Worm (Caenorhabditis elegans) whole organism, late embryonic: ENCODE results near the gene C40A11.2.

Experiments used
- C08G9.2 ChIP-seq: sonication (generic microtip); optimal IDR thresholded peaks from 2 replicates; lab custom pipeline; 2016; ENCODE audit warnings: mild to moderate bottlenecking, missing genetic modification characterization, moderate library complexity, missing compliant biosample characterization
- C38D4.7 ChIP-seq: fragments of 200-800 bp; sonication (Bioruptor generic); optimal IDR thresholded peaks from 2 replicates; lab custom pipeline; 2018; ENCODE audit warnings: mild to moderate bottlenecking, missing genetic modification characterization, moderate library complexity, missing compliant biosample characterization
- F13H6.1 ChIP-seq: sonication (generic microtip); optimal IDR thresholded peaks from 2 replicates; lab custom pipeline; 2016; ENCODE audit warnings: missing genetic modification characterization, missing compliant biosample characterization
- K02D7.2 ChIP-seq: sonication (generic microtip); optimal IDR thresholded peaks from 2 replicates; lab custom pipeline; 2017; ENCODE audit warnings: mild to moderate bottlenecking, missing genetic modification characterization, missing compliant biosample characterization
- K09A11.1 ChIP-seq: sonication (generic microtip); optimal IDR thresholded peaks from 2 replicates; lab custom pipeline; 2017; ENCODE audit warnings: antibody characterized with exemption, mild to moderate bottlenecking, missing genetic modification characterization, missing compliant biosample characterization; ENCODE audit not compliant: insufficient read depth
- T23F11.4 ChIP-seq: fragments of 200-800 bp; sonication (Bioruptor generic); optimal IDR thresholded peaks from 2 replicates; lab custom pipeline; 2018; ENCODE audit warnings: mild to moderate bottlenecking, missing genetic modification characterization, missing compliant biosample characterization
- ceh-14 ChIP-seq: sonication (generic microtip); optimal IDR thresholded peaks from 2 replicates; lab custom pipeline; 2016; ENCODE audit warnings: missing genotype, missing genetic modification characterization, missing compliant biosample characterization
- ceh-19 ChIP-seq: fragments of 200-800 bp; sonication (Bioruptor generic); optimal IDR thresholded peaks from 2 replicates; lab custom pipeline; 2018; ENCODE audit warnings: mild to moderate bottlenecking, missing genetic modification characterization, missing compliant biosample characterization
- ceh-24 ChIP-seq: sonication (generic microtip); optimal IDR thresholded peaks from 2 replicates; lab custom pipeline; 2016; ENCODE audit warnings: mild to moderate bottlenecking, missing genetic modification characterization, missing compliant biosample characterization
- ceh-31 ChIP-seq: sonication (generic microtip); optimal IDR thresholded peaks from 2 replicates; lab custom pipeline; 2016; ENCODE audit warnings: missing genetic modification characterization, missing compliant biosample characterization
- ceh-45 ChIP-seq: fragments of 200-800 bp; sonication (Bioruptor generic); IDR thresholded peaks from 2 replicates; pipeline ENCODE4 v1.3.6; 2022; ENCODE audit warnings: missing genetic modification reagents, missing genetic modification characterization, missing compliant biosample characterization
- ceh-48 ChIP-seq: sonication (generic microtip); optimal IDR thresholded peaks from 2 replicates; lab custom pipeline; 2016; ENCODE audit warnings: missing genetic modification characterization, inconsistent platforms, missing compliant biosample characterization
- ceh-6 ChIP-seq: fragments of 200-800 bp; sonication (Bioruptor generic); optimal IDR thresholded peaks from 2 replicates; lab custom pipeline; 2018; ENCODE audit warnings: mild to moderate bottlenecking, missing genetic modification characterization, missing compliant biosample characterization
- che-1 ChIP-seq: sonication (generic microtip); optimal IDR thresholded peaks from 2 replicates; lab custom pipeline; 2016; ENCODE audit warnings: mild to moderate bottlenecking, missing genetic modification characterization, missing compliant biosample characterization
- elt-2 ChIP-seq: sonication (generic microtip); optimal IDR thresholded peaks from 2 replicates; lab custom pipeline; 2016; ENCODE audit warnings: missing genetic modification reagents, missing genetic modification characterization, missing compliant biosample characterization
- elt-4 ChIP-seq: sonication (generic microtip); optimal IDR thresholded peaks from 2 replicates; lab custom pipeline; 2016; ENCODE audit warnings: missing genetic modification characterization, missing compliant biosample characterization
- eyg-1 ChIP-seq: sonication (generic microtip); optimal IDR thresholded peaks from 2 replicates; lab custom pipeline; 2016; ENCODE audit warnings: missing genotype, missing genetic modification characterization, missing compliant biosample characterization
- fax-1 ChIP-seq: sonication (generic microtip); optimal IDR thresholded peaks from 2 replicates; lab custom pipeline; 2016; ENCODE audit warnings: missing genotype, missing genetic modification characterization, missing compliant biosample characterization
- fkh-10 ChIP-seq: fragments of 150-350 bp; optimal IDR thresholded peaks from 2 replicates; lab custom pipeline; 2014; ENCODE audit warnings: missing biosample characterization, missing genetic modification reagents, missing genetic modification characterization
- gmeb-2 ChIP-seq: sonication (generic microtip); optimal IDR thresholded peaks from 2 replicates; lab custom pipeline; 2016; ENCODE audit warnings: missing genetic modification characterization, inconsistent platforms, missing compliant biosample characterization
- hlh-15 ChIP-seq: sonication (generic microtip); optimal IDR thresholded peaks from 2 replicates; lab custom pipeline; 2016; ENCODE audit warnings: missing genetic modification characterization, missing compliant biosample characterization
- lin-11 ChIP-seq: fragments of 200-800 bp; sonication (Bioruptor generic); optimal IDR thresholded peaks from 2 replicates; lab custom pipeline; 2018; ENCODE audit warnings: mild to moderate bottlenecking, missing genetic modification characterization, missing compliant biosample characterization
- mec-3 ChIP-seq: sonication (generic microtip); optimal IDR thresholded peaks from 2 replicates; lab custom pipeline; 2016; ENCODE audit warnings: borderline replicate concordance, missing genetic modification characterization, missing compliant biosample characterization
- nfya-1 ChIP-seq: sonication (generic microtip); optimal IDR thresholded peaks from 2 replicates; lab custom pipeline; 2017; ENCODE audit warnings: missing genetic modification characterization, mild to moderate bottlenecking, missing compliant biosample characterization, antibody characterized with exemption, moderate library complexity
- nhr-11 ChIP-seq: fragments of 150-350 bp; optimal IDR thresholded peaks from 2 replicates; lab custom pipeline; 2014; ENCODE audit warnings: missing biosample characterization, missing genetic modification characterization
- nhr-232 ChIP-seq: sonication (generic microtip); optimal IDR thresholded peaks from 2 replicates; lab custom pipeline; 2016; ENCODE audit warnings: missing genetic modification characterization, missing compliant biosample characterization
- npax-4 ChIP-seq: sonication (generic microtip); optimal IDR thresholded peaks from 2 replicates; lab custom pipeline; 2016; ENCODE audit warnings: missing genetic modification characterization, missing compliant biosample characterization
- odd-2 ChIP-seq: sonication (generic microtip); optimal IDR thresholded peaks from 2 replicates; lab custom pipeline; 2017; ENCODE audit warnings: antibody characterized with exemption, mild to moderate bottlenecking, missing genetic modification characterization, missing compliant biosample characterization
- pat-9 ChIP-seq: fragments of 200-800 bp; sonication (Bioruptor generic); optimal IDR thresholded peaks from 2 replicates; lab custom pipeline; 2018; ENCODE audit warnings: mild to moderate bottlenecking, missing genetic modification characterization, moderate library complexity, missing compliant biosample characterization
- pha-2 ChIP-seq: sonication (generic microtip); optimal IDR thresholded peaks from 2 replicates; lab custom pipeline; 2017; ENCODE audit warnings: mild to moderate bottlenecking, missing genetic modification characterization, missing compliant biosample characterization
- ref-2 ChIP-seq: sonication (generic microtip); optimal IDR thresholded peaks from 2 replicates; lab custom pipeline; 2016; ENCODE audit warnings: missing genetic modification characterization, missing compliant biosample characterization
- rnt-1 ChIP-seq: sonication (generic microtip); optimal IDR thresholded peaks from 2 replicates; lab custom pipeline; 2016; ENCODE audit warnings: missing genetic modification characterization, missing compliant biosample characterization
- sdc-2 ChIP-seq: sonication (generic microtip); optimal IDR thresholded peaks from 2 replicates; lab custom pipeline; 2016; ENCODE audit warnings: missing genotype, missing genetic modification characterization, missing compliant biosample characterization
- sox-2 ChIP-seq: fragments of 200-800 bp; sonication (Bioruptor generic); IDR thresholded peaks from 2 replicates; pipeline ENCODE4 v1.3.6; 2022; ENCODE audit warnings: missing genetic modification reagents, missing genetic modification characterization, missing compliant biosample characterization
- tbx-2 ChIP-seq: sonication (generic microtip); optimal IDR thresholded peaks from 2 replicates; lab custom pipeline; 2016; ENCODE audit warnings: missing genetic modification characterization, missing compliant biosample characterization
- tbx-7 ChIP-seq: sonication (generic microtip); optimal IDR thresholded peaks from 2 replicates; lab custom pipeline; 2016; ENCODE audit warnings: missing genotype, missing genetic modification characterization, missing compliant biosample characterization
- ttx-3 ChIP-seq: sonication (generic microtip); optimal IDR thresholded peaks from 2 replicates; lab custom pipeline; 2016; ENCODE audit warnings: missing genetic modification reagents, missing genetic modification characterization, missing compliant biosample characterization
- unc-3 ChIP-seq, 2 experiments: fragments of 200-800 bp in 1 of 2; sonication (Bioruptor generic) in 1 of 2; sonication (generic microtip) in 1 of 2; conservative IDR thresholded peaks in 1 of 2; optimal IDR thresholded peaks in 1 of 2; 2 replicates each; pipeline versions ENCODE4 v1.3.6 to Lab custom; 2016 to 2022; ENCODE audit warnings: missing compliant biosample characterization in 2 of 2, missing genetic modification characterization in 2 of 2, missing genetic modification reagents in 1 of 2
- unc-42 ChIP-seq: sonication (generic microtip); optimal IDR thresholded peaks from 2 replicates; lab custom pipeline; 2016; ENCODE audit warnings: missing genotype, missing genetic modification characterization, missing compliant biosample characterization
- unc-55 ChIP-seq: sonication (generic microtip); optimal IDR thresholded peaks from 2 replicates; lab custom pipeline; 2017; ENCODE audit warnings: missing biosample characterization, missing genetic modification reagents, missing genetic modification characterization
- unc-86 ChIP-seq: sonication (generic microtip); optimal IDR thresholded peaks from 2 replicates; lab custom pipeline; 2016; ENCODE audit warnings: missing genetic modification characterization, missing compliant biosample characterization
- zip-5 ChIP-seq: sonication (generic microtip); optimal IDR thresholded peaks from 2 replicates; lab custom pipeline; 2016; ENCODE audit warnings: missing genetic modification characterization, missing compliant biosample characterization
- ztf-16 ChIP-seq: sonication (generic microtip); optimal IDR thresholded peaks from 2 replicates; lab custom pipeline; 2017; ENCODE audit warnings: missing genetic modification characterization, missing compliant biosample characterization

The C40A11.2 gene

DNA sequence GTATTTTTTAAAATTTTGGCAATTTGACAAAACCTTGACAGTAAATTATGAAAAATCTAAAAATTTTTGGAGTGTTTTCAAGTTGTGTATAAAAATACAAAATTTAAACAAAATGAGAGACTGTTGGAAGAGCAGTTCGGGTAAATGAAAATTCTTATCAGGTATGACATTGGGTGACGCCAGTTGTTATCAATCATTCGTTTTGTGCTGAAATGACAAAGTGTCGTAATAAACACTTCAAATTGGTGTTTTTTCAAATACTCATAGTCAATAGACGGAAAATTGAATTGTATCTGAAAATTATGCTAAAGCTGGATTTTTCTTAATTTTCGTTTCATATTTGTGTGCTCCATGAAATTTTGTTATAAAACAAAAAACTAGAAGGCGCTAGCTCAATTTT is 24.0 kb upstream of the C40A11.2 start:
- TF ChIP-seq ceh-24 (no peak), mec-3 (no peak), nhr-232 (tag; lab: Kevin White, UChicago) (no peak), nhr-11 (tag; lab: Kevin White, UChicago) (no peak), K09A11.1 (tag; lab: Kevin White, UChicago) (no peak), npax-4 (tag; lab: Kevin White, UChicago) (no peak), rnt-1 (tag; lab: Kevin White, UChicago) (no peak), ceh-19 (no peak), unc-55 (GFP tag; lab: Kevin White, UChicago) (no peak)

DNA sequence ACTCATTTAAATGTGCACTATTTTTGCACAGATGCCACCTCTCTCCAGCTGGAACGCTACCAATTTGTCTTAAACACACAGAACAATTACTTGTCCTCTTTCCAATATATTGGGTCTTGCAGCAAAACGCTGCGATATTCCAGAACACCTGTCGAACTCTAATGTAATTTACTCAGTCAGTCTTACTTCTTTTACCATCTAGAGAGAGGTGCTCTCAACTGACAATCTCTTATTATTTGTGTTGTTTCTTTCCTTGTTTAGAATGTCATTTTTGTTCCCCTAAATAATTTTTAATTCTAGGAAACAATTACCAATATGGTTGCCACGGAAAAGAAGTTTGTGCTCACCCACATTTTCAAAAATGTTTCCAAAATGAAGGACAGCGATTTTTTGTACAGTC is 16.0 kb upstream of the C40A11.2 start, which contains the start of gene sdz-28:
Gene sdz-28, plus strand, starts transcription at position 301 of the 400 bp plus-strand sequence.
- no peak for TF ChIP-seq K02D7.2 (tag; lab: Kevin White, UChicago)
- TF ChIP-seq ceh-31 (tag; lab: Kevin White, UChicago) = no peak
- TF ChIP-seq eyg-1 (tag; lab: Kevin White, UChicago) = no peak
- TF ChIP-seq sdc-2 (tag; lab: Kevin White, UChicago) = no peak
- no peak for TF ChIP-seq unc-42 (tag; lab: Kevin White, UChicago)
- no peak for TF ChIP-seq ttx-3 (tag; lab: Kevin White, UChicago)
- no peak for TF ChIP-seq nfya-1 (tag; lab: Kevin White, UChicago)
- TF ChIP-seq nhr-11 (tag; lab: Kevin White, UChicago) = no peak
- TF ChIP-seq C08G9.2 (tag; lab: Kevin White, UChicago) = no peak
- no peak for TF ChIP-seq sox-2
- no peak for TF ChIP-seq unc-86 (tag; lab: Kevin White, UChicago)

ce11 chrII:2135604-2136003 is 11.1 kb upstream of the C40A11.2 start, which contains the start of gene hpo-7:
Gene hpo-7, minus strand, starts transcription at chrII:2135704.
- TF ChIP-seq sox-2 (no peak), pha-2 (tag; lab: Kevin White, UChicago) (no peak), hlh-15 (no peak), unc-86 (tag; lab: Kevin White, UChicago) (no peak)
- TF ChIP-seq, all 69 proteins: peak for 0

DNA sequence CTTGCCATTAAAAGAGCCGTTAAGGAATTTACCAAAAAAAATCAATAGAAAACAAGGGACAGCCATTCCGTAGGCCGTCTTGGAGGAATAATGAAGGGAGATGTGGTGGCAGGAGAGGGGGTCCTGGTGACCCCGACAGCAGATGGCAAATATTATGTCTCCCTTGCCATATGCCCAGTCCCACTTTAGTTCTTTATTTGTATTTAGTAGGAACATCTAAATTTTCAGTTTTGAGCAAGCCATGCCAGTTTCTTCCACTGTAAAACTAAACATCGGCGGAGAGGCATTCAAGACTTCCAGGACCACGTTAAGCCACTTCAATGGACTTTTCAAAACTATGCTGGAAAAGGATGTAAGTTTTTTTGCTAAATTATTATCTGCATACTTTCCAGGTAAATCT is 9.5 kb upstream of the C40A11.2 start, which contains the start of gene C40A11.4:
Gene C40A11.4, plus strand, starts transcription at position 188 of the 400 bp plus-strand sequence.
- TF ChIP-seq ceh-48 = peak; percentile 16
- no peak for TF ChIP-seq fkh-10 (GFP tag; lab: Kevin White, UChicago)

DNA sequence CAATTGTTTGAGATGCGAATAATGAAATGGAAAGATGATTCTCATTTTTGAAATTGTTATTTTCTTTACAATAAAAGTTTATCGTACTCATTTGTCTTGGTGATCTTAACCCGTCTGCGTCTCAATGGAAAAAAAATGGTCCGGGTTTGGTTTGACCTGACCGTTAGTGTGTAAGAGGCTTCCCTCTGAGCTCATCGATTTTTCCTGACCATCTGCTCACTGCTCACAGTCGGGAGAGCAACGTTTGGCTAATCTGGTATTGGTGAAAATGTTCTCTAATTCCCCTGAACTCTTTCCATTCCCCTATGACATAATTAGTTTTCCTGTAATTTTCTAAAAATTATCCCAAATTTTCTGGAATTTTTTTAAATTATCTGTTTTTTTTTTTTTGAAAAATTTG is 7.8 kb upstream of the C40A11.2 start:
- TF ChIP-seq fax-1 (tag; lab: Kevin White, UChicago) (no peak), T23F11.4 (GFP tag; lab: Kevin White, UChicago) (no peak), ztf-16 (no peak), lin-11 (no peak), elt-2 (tag; lab: Kevin White, UChicago) (no peak), zip-5 (no peak), ceh-31 (tag; lab: Kevin White, UChicago) (no peak), ceh-6 (no peak), F13H6.1 (no peak), odd-2 (tag; lab: Kevin White, UChicago) (no peak), rnt-1 (tag; lab: Kevin White, UChicago) (no peak), npax-4 (tag; lab: Kevin White, UChicago) (no peak)
- TF ChIP-seq, all 69 proteins: peak for 0

DNA sequence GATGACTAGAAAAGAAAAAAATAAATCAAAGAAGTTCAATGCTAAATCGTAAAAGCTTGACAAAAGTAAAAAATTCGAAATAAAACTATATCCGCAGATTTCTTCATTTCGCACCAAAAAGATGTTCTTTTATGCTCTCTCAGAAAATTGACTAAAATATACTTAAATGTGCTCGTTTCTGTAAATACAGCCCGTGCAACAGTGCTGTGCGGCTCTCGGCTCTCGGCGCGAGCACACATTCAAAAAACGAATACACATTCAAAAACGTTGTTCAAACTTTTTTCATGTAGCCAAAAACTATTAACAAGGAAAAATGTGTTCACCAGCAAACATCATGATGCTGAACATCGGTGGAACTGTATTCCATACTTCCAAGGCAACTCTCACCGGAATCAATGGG is 5.9 kb upstream of the C40A11.2 start, which contains the start of gene C40A11.3:
Gene C40A11.3, plus strand, starts transcription at position 301 of the 400 bp plus-strand sequence.
- TF ChIP-seq elt-4 (tag; lab: Kevin White, UChicago) = no peak
- no peak for TF ChIP-seq C38D4.7 (GFP tag; lab: Kevin White, UChicago)
- TF ChIP-seq che-1 (tag; lab: Kevin White, UChicago) = no peak
- no peak for TF ChIP-seq pat-9 (tag; lab: Kevin White, UChicago)
- TF ChIP-seq ref-2 (tag; lab: Kevin White, UChicago) = no peak
- no peak for TF ChIP-seq gmeb-2 (tag; lab: Kevin White, UChicago)
- no peak for TF ChIP-seq tbx-7 (tag; lab: Kevin White, UChicago)
- TF ChIP-seq unc-55 (GFP tag; lab: Kevin White, UChicago) = no peak
- TF ChIP-seq unc-3 (GFP tag; conservative IDR thresholded peaks at IDR 0.05; lab: Robert Waterston, UW) = no peak
- TF ChIP-seq unc-3 (tag; optimal IDR thresholded peaks at IDR 0.05; lab: Kevin White, UChicago) = no peak
- TF ChIP-seq C08G9.2 (tag; lab: Kevin White, UChicago) = no peak
- no peak for TF ChIP-seq ceh-45
- no peak for TF ChIP-seq eyg-1 (tag; lab: Kevin White, UChicago)
- no peak for TF ChIP-seq lin-11
- TF ChIP-seq unc-42 (tag; lab: Kevin White, UChicago) = no peak
- no peak for TF ChIP-seq ceh-14
- no peak for TF ChIP-seq tbx-2 (tag; lab: Kevin White, UChicago)
- TF ChIP-seq ceh-48 = no peak
